Worm (Caenorhabditis elegans) whole organism, L1 larva: ENCODE measurements around the gene fmi-1.

Experiments
- C04F5.9 ChIP-seq: sonication (generic microtip); optimal IDR thresholded peaks from 2 replicates; lab custom pipeline; 2016; ENCODE audit warnings: missing genetic modification characterization, missing compliant biosample characterization
- C16A3.4 ChIP-seq: fragments of 150-350 bp; optimal IDR thresholded peaks from 2 replicates; lab custom pipeline; 2014; ENCODE audit warnings: missing biosample characterization, missing genetic modification characterization
- C34B4.2 ChIP-seq: sonication (generic microtip); optimal IDR thresholded peaks from 2 replicates; lab custom pipeline; 2017; ENCODE audit warnings: mild to moderate bottlenecking, missing genetic modification characterization, missing compliant biosample characterization
- F16B12.6 ChIP-seq: fragments of 150-350 bp; optimal IDR thresholded peaks from 2 replicates; lab custom pipeline; 2014; ENCODE audit warnings: missing biosample characterization, missing genetic modification characterization
- aha-1 ChIP-seq: fragments of 150-350 bp; optimal IDR thresholded peaks from 2 replicates; lab custom pipeline; 2014; ENCODE audit warnings: missing biosample characterization, missing genetic modification characterization
- aly-2 ChIP-seq: fragments of 150-350 bp; optimal IDR thresholded peaks from 2 replicates; lab custom pipeline; 2014; ENCODE audit warnings: missing biosample characterization, missing genetic modification characterization
- ama-1 ChIP-seq: fragments of 150-350 bp; optimal IDR thresholded peaks from 2 replicates; lab custom pipeline; 2014
- blmp-1 ChIP-seq: fragments of 150-350 bp; optimal IDR thresholded peaks from 2 replicates; lab custom pipeline; 2014; ENCODE audit warnings: missing biosample characterization, missing genetic modification characterization
- ceh-63 ChIP-seq: fragments of 200-800 bp; sonication (Bioruptor generic); optimal IDR thresholded peaks from 2 replicates; lab custom pipeline; 2018; ENCODE audit warnings: mild to moderate bottlenecking, missing genetic modification characterization, missing compliant biosample characterization
- ceh-88 ChIP-seq: fragments of 200-800 bp; sonication (Bioruptor generic); IDR thresholded peaks from 2 replicates; pipeline ENCODE4 v1.3.6; 2022; ENCODE audit warnings: missing genetic modification characterization, missing compliant biosample characterization
- dpl-1 ChIP-seq, 3 experiments: fragments of 150-350 bp in 2 of 3; sonication (generic microtip) in 1 of 3; optimal IDR thresholded peaks; 2 replicates each; lab custom pipeline; 2014 to 2017; ENCODE audit warnings: missing biosample characterization in 3 of 3, missing genetic modification characterization in 3 of 3, missing genetic modification reagents in 3 of 3
- efl-1 ChIP-seq, 4 experiments: fragments of 150-350 bp; optimal IDR thresholded peaks in 3 of 4; peaks in 1 of 4; 1 replicate in 1 of 4; 2 replicates in 3 of 4; lab custom pipeline; 2014; ENCODE audit warnings: missing biosample characterization in 2 of 4, missing genetic modification characterization in 2 of 4, missing genetic modification reagents in 2 of 4
- efl-3 ChIP-seq: fragments of 200-800 bp; sonication (Bioruptor generic); optimal IDR thresholded peaks from 2 replicates; lab custom pipeline; 2018; ENCODE audit warnings: mild to moderate bottlenecking, missing genetic modification characterization, missing compliant biosample characterization
- egl-13 ChIP-seq: sonication (generic microtip); optimal IDR thresholded peaks from 2 replicates; lab custom pipeline; 2016; ENCODE audit warnings: missing genotype, missing genetic modification reagents, missing genetic modification characterization, missing compliant biosample characterization
- egl-27 ChIP-seq, 2 experiments: fragments of 150-350 bp in 1 of 2; sonication (generic microtip); optimal IDR thresholded peaks; 3 replicates each; lab custom pipeline; 2017 to 2018; ENCODE audit warnings: missing biosample characterization in 2 of 2, missing genetic modification characterization in 2 of 2, missing genetic modification reagents in 2 of 2
- elt-2 ChIP-seq: sonication (generic microtip); optimal IDR thresholded peaks from 2 replicates; lab custom pipeline; 2016; ENCODE audit warnings: missing genetic modification characterization, mild to moderate bottlenecking, inconsistent platforms, missing compliant biosample characterization, missing genetic modification reagents
- fkh-10 ChIP-seq: sonication (generic microtip); optimal IDR thresholded peaks from 2 replicates; lab custom pipeline; 2017; ENCODE audit warnings: missing biosample characterization, missing genetic modification reagents, missing genetic modification characterization
- fkh-4 ChIP-seq: sonication (generic microtip); optimal IDR thresholded peaks from 2 replicates; lab custom pipeline; 2016; ENCODE audit warnings: missing compliant biosample characterization, missing genetic modification characterization, borderline replicate concordance
- fos-1 ChIP-seq: fragments of 150-350 bp; optimal IDR thresholded peaks from 2 replicates; lab custom pipeline; 2014; ENCODE audit warnings: missing biosample characterization, missing genetic modification characterization
- hlh-17 ChIP-seq: fragments of 200-800 bp; sonication (Bioruptor generic); optimal IDR thresholded peaks from 2 replicates; lab custom pipeline; 2018; ENCODE audit warnings: missing genetic modification characterization, mild to moderate bottlenecking, missing compliant biosample characterization, moderate library complexity, borderline replicate concordance
- irx-1 ChIP-seq: sonication (generic microtip); optimal IDR thresholded peaks from 2 replicates; lab custom pipeline; 2016; ENCODE audit warnings: missing genetic modification characterization, missing compliant biosample characterization
- isw-1 ChIP-seq: fragments of 200-800 bp; sonication (Bioruptor generic); IDR thresholded peaks from 2 replicates; pipeline ENCODE4 v1.3.6; 2022; ENCODE audit warnings: missing genetic modification characterization, missing compliant biosample characterization
- jun-1 ChIP-seq: fragments of 150-350 bp; optimal IDR thresholded peaks from 2 replicates; lab custom pipeline; 2014; ENCODE audit warnings: missing biosample characterization, missing genetic modification reagents, missing genetic modification characterization
- lin-13 ChIP-seq: fragments of 150-350 bp; optimal IDR thresholded peaks from 2 replicates; lab custom pipeline; 2014; ENCODE audit warnings: missing biosample characterization, missing genetic modification reagents, missing genetic modification characterization
- lin-14 ChIP-seq: fragments of 200-800 bp; sonication (Bioruptor generic); optimal IDR thresholded peaks from 2 replicates; lab custom pipeline; 2018; ENCODE audit warnings: mild to moderate bottlenecking, missing genetic modification characterization, moderate library complexity, missing compliant biosample characterization
- lin-35 ChIP-seq, 2 experiments: fragments of 150-350 bp; optimal IDR thresholded peaks; 2 replicates each; lab custom pipeline; 2014; ENCODE audit warnings: missing biosample characterization in 2 of 2, missing genetic modification characterization in 2 of 2, missing genetic modification reagents in 2 of 2
- lsy-2 ChIP-seq, 2 experiments: fragments of 150-350 bp; optimal IDR thresholded peaks; 2 replicates each; lab custom pipeline; 2014; ENCODE audit warnings: missing biosample characterization in 2 of 2, missing genetic modification characterization in 2 of 2
- mdl-1 ChIP-seq, 2 experiments: fragments of 150-350 bp; optimal IDR thresholded peaks; 2 replicates each; lab custom pipeline; 2014 to 2017; ENCODE audit warnings: missing biosample characterization in 2 of 2, missing genetic modification characterization in 2 of 2, inconsistent platforms in 1 of 2
- nhr-19 ChIP-seq: fragments of 200-800 bp; sonication (Bioruptor generic); conservative IDR thresholded peaks from 2 replicates; pipeline ENCODE4 v1.3.6; 2022; ENCODE audit warnings: missing genetic modification characterization, missing compliant biosample characterization
- nhr-20 ChIP-seq: sonication (generic microtip); optimal IDR thresholded peaks from 2 replicates; lab custom pipeline; 2016; ENCODE audit warnings: mild to moderate bottlenecking, missing genetic modification characterization, missing compliant biosample characterization
- nhr-237 ChIP-seq: fragments of 150-350 bp; optimal IDR thresholded peaks from 2 replicates; lab custom pipeline; 2014; ENCODE audit warnings: missing biosample characterization, missing genetic modification characterization
- nhr-47 ChIP-seq: sonication (generic microtip); optimal IDR thresholded peaks from 2 replicates; lab custom pipeline; 2016; ENCODE audit warnings: mild to moderate bottlenecking, missing genetic modification characterization, moderate library complexity, missing compliant biosample characterization
- nhr-71 ChIP-seq: sonication (generic microtip); optimal IDR thresholded peaks from 2 replicates; lab custom pipeline; 2016; ENCODE audit warnings: mild to moderate bottlenecking, missing genetic modification characterization, moderate library complexity, missing compliant biosample characterization
- nhr-77 ChIP-seq: fragments of 150-350 bp; optimal IDR thresholded peaks from 2 replicates; lab custom pipeline; 2014; ENCODE audit warnings: missing biosample characterization, missing genetic modification characterization
- nhr-84 ChIP-seq: sonication (generic microtip); optimal IDR thresholded peaks from 2 replicates; lab custom pipeline; 2017; ENCODE audit warnings: missing biosample characterization, missing genetic modification characterization
- nhr-85 ChIP-seq: sonication (generic microtip); peaks from one replicate; lab custom pipeline; 2016; ENCODE audit warnings: missing genetic modification characterization, inconsistent platforms, missing compliant biosample characterization
- rnt-1 ChIP-seq: sonication (generic microtip); optimal IDR thresholded peaks from 2 replicates; lab custom pipeline; 2016; ENCODE audit warnings: mild to moderate bottlenecking, missing genetic modification characterization, moderate library complexity, missing compliant biosample characterization
- sptf-1 ChIP-seq: fragments of 150-350 bp; optimal IDR thresholded peaks from 2 replicates; lab custom pipeline; 2014; ENCODE audit warnings: missing biosample characterization, missing genetic modification characterization
- swsn-7 ChIP-seq: sonication (generic microtip); optimal IDR thresholded peaks from 2 replicates; lab custom pipeline; 2016; ENCODE audit warnings: missing genetic modification characterization, missing compliant biosample characterization
- tbx-2 ChIP-seq: sonication (generic microtip); optimal IDR thresholded peaks from 2 replicates; lab custom pipeline; 2016; ENCODE audit warnings: missing genetic modification characterization, missing compliant biosample characterization
- tlp-1 ChIP-seq: fragments of 150-350 bp; optimal IDR thresholded peaks from 2 replicates; lab custom pipeline; 2014; ENCODE audit warnings: missing biosample characterization, missing genetic modification characterization
- unc-62 ChIP-seq: fragments of 150-350 bp; optimal IDR thresholded peaks from 2 replicates; lab custom pipeline; 2014; ENCODE audit warnings: missing biosample characterization, missing genetic modification reagents, missing genetic modification characterization
- xbp-1 ChIP-seq: sonication (generic microtip); optimal IDR thresholded peaks from 2 replicates; lab custom pipeline; 2016; ENCODE audit warnings: missing genetic modification characterization, missing compliant biosample characterization
- zag-1 ChIP-seq: fragments of 150-350 bp; optimal IDR thresholded peaks from 2 replicates; lab custom pipeline; 2014; ENCODE audit warnings: missing biosample characterization, missing genetic modification characterization
- ztf-11 ChIP-seq, 2 experiments: sonication (generic microtip); optimal IDR thresholded peaks; 2 replicates each; lab custom pipeline; 2016 to 2017; ENCODE audit warnings: missing genetic modification characterization in 2 of 2, missing biosample characterization in 1 of 2, missing compliant biosample characterization in 1 of 2
- ztf-4 ChIP-seq: fragments of 150-350 bp; optimal IDR thresholded peaks from 2 replicates; lab custom pipeline; 2014; ENCODE audit warnings: missing biosample characterization, missing genetic modification characterization

Gene fmi-1

DNA sequence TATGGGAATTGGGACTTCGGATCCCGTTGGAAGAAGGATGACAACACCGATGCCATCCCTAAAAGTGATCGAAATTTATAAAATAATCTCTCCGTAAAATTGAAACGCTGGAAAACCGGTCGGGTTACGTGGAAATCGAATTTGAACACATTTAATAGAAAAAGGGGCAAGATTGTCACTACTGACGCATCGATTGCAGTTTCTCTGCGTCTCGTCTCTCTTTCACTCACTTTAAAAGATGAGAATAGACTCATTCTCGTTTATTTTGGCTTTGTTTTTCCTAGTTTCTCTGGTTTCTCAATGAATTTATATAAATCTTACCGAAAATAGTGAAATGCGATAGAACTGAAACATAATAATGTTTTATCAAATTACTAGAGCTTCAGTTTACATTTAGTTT lies 22.8 kb downstream of the fmi-1 start, which contains the start of gene scyl-1 (continued):
- peak in 1 of 2 experiments; percentile 31 for TF ChIP-seq ztf-11 (tag; optimal IDR thresholded peaks at IDR 0.05; lab: Kevin White, UChicago)
- peak; percentile 84 for TF ChIP-seq nhr-47
- TF ChIP-seq efl-1 (optimal IDR thresholded peaks at IDR 0.05; lab: Kevin White, UChicago): peak; percentile 84
- peak; percentile 76 to 97 for TF ChIP-seq efl-1 (GFP tag; optimal IDR thresholded peaks at IDR 0.05 in 1 of 2; lab: Kevin White, UChicago)
- TF ChIP-seq jun-1 (tag; lab: Kevin White, UChicago): peak; percentile 71
- peak; percentile 88 for TF ChIP-seq C16A3.4
- peak in 1 of 2 experiments; percentile 55 for TF ChIP-seq mdl-1 (tag; optimal IDR thresholded peaks at IDR 0.05; lab: Kevin White, UChicago)
- peak; percentile 85 to 90 for TF ChIP-seq lsy-2 (tag; optimal IDR thresholded peaks at IDR 0.05; lab: Kevin White, UChicago)
- TF ChIP-seq C04F5.9 (tag; lab: Kevin White, UChicago): peak; percentile 20
- TF ChIP-seq aly-2 (tag; lab: Kevin White, UChicago): peak; percentile 67
- peak; percentile 3 for TF ChIP-seq fkh-10
- TF ChIP-seq swsn-7 (tag; lab: Kevin White, UChicago): peak; percentile 86
- TF ChIP-seq tbx-2 (tag; lab: Kevin White, UChicago): peak; percentile 87
- TF ChIP-seq efl-3 (GFP tag; lab: Kevin White, UChicago): no peak
- peak; percentile 89 for TF ChIP-seq nhr-19 (GFP tag; lab: Robert Waterston, UW)
- no peak for TF ChIP-seq ama-1 (lab: Kevin White, UChicago)
- TF ChIP-seq blmp-1: peak; percentile 76
- TF ChIP-seq elt-2 (tag; lab: Kevin White, UChicago): peak; percentile 37
- peak; percentile 30; the same call in 1 of the 2 replicates for TF ChIP-seq isw-1
- TF ChIP-seq hlh-17: no peak
- peak; percentile 89 for TF ChIP-seq nhr-20 (tag; lab: Kevin White, UChicago)
- peak; percentile 35 for TF ChIP-seq egl-13 (tag; lab: Kevin White, UChicago)
- TF ChIP-seq fos-1 (tag; lab: Kevin White, UChicago): peak; percentile 45
- TF ChIP-seq tlp-1 (tag; lab: Kevin White, UChicago): no peak
- TF ChIP-seq ceh-88: no peak
- TF ChIP-seq ztf-4 (tag; lab: Kevin White, UChicago): peak; percentile 52
- peak; percentile 27 for TF ChIP-seq F16B12.6 (tag; lab: Kevin White, UChicago)
- peak; percentile 94 for TF ChIP-seq nhr-85 (tag; lab: Kevin White, UChicago)
- peak; percentile 58 to 91 (median 77) for TF ChIP-seq dpl-1 (GFP tag; optimal IDR thresholded peaks at IDR 0.05; lab: Kevin White, UChicago)
- TF ChIP-seq irx-1: peak; percentile 39
- no peak for TF ChIP-seq ceh-63
- TF ChIP-seq egl-27 (tag; optimal IDR thresholded peaks at IDR 0.05; lab: Kevin White, UChicago): no peak
- TF ChIP-seq nhr-237 (tag; lab: Kevin White, UChicago): peak; percentile 27
- TF ChIP-seq xbp-1 (tag; lab: Kevin White, UChicago): peak; percentile 78
- TF ChIP-seq nhr-71 (tag; lab: Kevin White, UChicago): peak; percentile 91
- TF ChIP-seq lin-35 (GFP tag; optimal IDR thresholded peaks at IDR 0.05; lab: Kevin White, UChicago): peak; percentile 74 to 88
- no peak for TF ChIP-seq fkh-4 (tag; lab: Kevin White, UChicago)
- no peak for TF ChIP-seq nhr-84 (tag; lab: Kevin White, UChicago)
- TF ChIP-seq nhr-77 (tag; lab: Kevin White, UChicago): peak; percentile 64
- no peak for TF ChIP-seq zag-1 (tag; lab: Kevin White, UChicago)
- TF ChIP-seq lin-13: peak; percentile 71
- no peak for TF ChIP-seq sptf-1 (tag; lab: Kevin White, UChicago)
- TF ChIP-seq unc-62: no peak
- TF ChIP-seq rnt-1 (tag; lab: Kevin White, UChicago): peak; percentile 89
- TF ChIP-seq aha-1: no peak
- TF ChIP-seq lin-14 (GFP tag; lab: Kevin White, UChicago): peak; percentile 90
- TF ChIP-seq C34B4.2 (tag; lab: Kevin White, UChicago): no peak
